Worm (Caenorhabditis elegans): ENCODE data around the gene K05F1.10.

The K05F1.10 gene

ce11 chrII:5805303-5805702 is at the start of gene K05F1.10:
Gene K05F1.10 (minus strand): TSS chrII:5805473.
- TF ChIP-seq aly-1 (tag; optimal IDR thresholded peaks at IDR 0.05), result no peak

DNA sequence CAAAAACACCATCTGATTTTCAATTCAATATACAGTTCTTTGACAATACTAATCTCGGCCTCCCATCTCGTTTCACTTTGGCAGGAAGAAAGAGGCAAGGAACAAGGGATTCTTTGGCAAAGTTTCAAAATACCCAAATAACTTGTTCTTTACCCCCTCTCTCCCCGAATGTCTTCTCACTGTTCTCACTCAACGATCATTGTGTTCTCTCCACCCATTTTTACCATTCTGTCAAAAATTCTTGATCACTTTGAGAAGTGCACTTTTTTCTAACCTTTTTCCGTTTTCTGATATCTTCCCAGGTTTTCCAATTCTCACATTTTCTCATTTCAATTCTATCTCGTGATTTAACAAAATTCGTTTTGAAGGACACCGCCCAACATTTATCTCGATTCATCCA is 48.8 kb upstream of the K05F1.10 start, which contains the start of gene H41C03.1:
Gene H41C03.1 (plus strand): TSS at position 301 of the 400 bp plus-strand sequence.
- TF ChIP-seq ceh-13 (GFP tag; optimal IDR thresholded peaks at IDR 0.05) (no peak), aly-1 (tag; optimal IDR thresholded peaks at IDR 0.05) (no peak), tra-4 (tag; optimal IDR thresholded peaks at IDR 0.05) (no peak), sea-1 (GFP tag; conservative IDR thresholded peaks at IDR 0.05) (no peak), tbx-11 (GFP tag; IDR thresholded peaks at IDR 0.05) (no peak), tbx-37 (GFP tag; conservative IDR thresholded peaks at IDR 0.05) (no peak), B0310.2 (tag; optimal IDR thresholded peaks at IDR 0.05) (no peak), ets-7 (tag; optimal IDR thresholded peaks at IDR 0.05) (no peak), scrt-1 (GFP tag; IDR thresholded peaks at IDR 0.05) (no peak), hnd-1 (tag; optimal IDR thresholded peaks at IDR 0.05) (no peak), ama-1 (optimal IDR thresholded peaks at IDR 0.05) (no peak), flt-1 (GFP tag; IDR thresholded peaks at IDR 0.05) (no peak), ceh-36 (tag; optimal IDR thresholded peaks at IDR 0.05) (no peak), hmg-4 (GFP tag; optimal IDR thresholded peaks at IDR 0.05) (no peak), F13C5.2 (tag; optimal IDR thresholded peaks at IDR 0.05) (no peak)

ce11 chrII:5853261-5853660 is 48.0 kb upstream of the K05F1.10 start:
- no peak for TF ChIP-seq flt-1 (GFP tag; IDR thresholded peaks at IDR 0.05)

DNA sequence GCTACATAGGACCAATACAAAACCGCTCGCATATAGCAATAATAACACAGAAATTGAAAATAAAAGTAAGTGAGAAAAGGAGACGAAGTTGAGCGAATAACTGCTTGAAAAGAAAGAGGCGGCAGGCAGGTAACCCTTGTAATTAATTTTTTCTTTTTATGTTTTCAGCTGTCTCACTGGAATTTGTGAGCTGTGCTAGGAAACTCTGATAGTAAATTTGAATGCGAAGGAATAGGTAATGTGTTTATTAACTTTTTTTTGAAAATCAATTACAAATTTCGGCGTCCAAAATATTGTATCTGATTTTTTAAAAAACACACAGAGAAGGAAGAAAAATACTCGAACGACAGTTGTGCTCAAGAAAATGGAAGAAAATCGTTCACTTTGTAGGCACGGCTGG is 46.7 kb upstream of the K05F1.10 start, which contains the start of gene H41C03.2:
Gene H41C03.2 (minus strand): TSS at position 101 of the 400 bp plus-strand sequence.
- no peak for TF ChIP-seq tra-4 (tag; optimal IDR thresholded peaks at IDR 0.05)
- TF ChIP-seq ceh-13 (GFP tag; optimal IDR thresholded peaks at IDR 0.05), result no peak
- TF ChIP-seq sea-1 (GFP tag; conservative IDR thresholded peaks at IDR 0.05), result no peak
- no peak for TF ChIP-seq aly-1 (tag; optimal IDR thresholded peaks at IDR 0.05)

DNA sequence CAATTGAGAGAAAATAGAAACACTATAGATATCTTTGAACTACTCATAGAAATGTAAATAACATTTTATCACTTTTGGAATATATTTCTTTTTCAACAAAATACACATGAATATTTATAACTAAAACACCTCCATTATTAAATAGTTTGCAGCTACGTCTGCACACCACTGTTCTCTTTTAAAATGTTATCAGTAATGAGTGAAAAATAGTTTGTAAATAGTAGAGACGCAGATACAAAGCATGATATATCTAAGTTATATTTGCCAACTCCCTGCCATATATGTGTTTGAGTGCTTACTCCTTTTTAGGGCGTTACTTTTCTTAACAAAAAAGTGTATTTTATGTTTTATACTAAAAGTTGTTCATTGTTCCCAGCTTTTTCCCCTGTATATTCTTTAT is 40.9 kb upstream of the K05F1.10 start:
- TF ChIP-seq pes-1 (GFP tag; IDR thresholded peaks at IDR 0.05) (no peak), hmbx-1 (tag; optimal IDR thresholded peaks at IDR 0.05) (no peak), tra-4 (tag; optimal IDR thresholded peaks at IDR 0.05) (no peak), hmg-4 (GFP tag; optimal IDR thresholded peaks at IDR 0.05) (no peak), tbx-37 (GFP tag; conservative IDR thresholded peaks at IDR 0.05) (no peak), tbx-11 (GFP tag; IDR thresholded peaks at IDR 0.05) (no peak), scrt-1 (GFP tag; IDR thresholded peaks at IDR 0.05) (no peak), ceh-36 (tag; optimal IDR thresholded peaks at IDR 0.05) (no peak), aly-1 (tag; optimal IDR thresholded peaks at IDR 0.05) (no peak), B0310.2 (tag; optimal IDR thresholded peaks at IDR 0.05) (no peak), hnd-1 (tag; optimal IDR thresholded peaks at IDR 0.05) (no peak), F13C5.2 (tag; optimal IDR thresholded peaks at IDR 0.05) (no peak), sea-1 (GFP tag; conservative IDR thresholded peaks at IDR 0.05) (no peak), ets-7 (tag; optimal IDR thresholded peaks at IDR 0.05) (no peak), ceh-13 (GFP tag; optimal IDR thresholded peaks at IDR 0.05) (no peak), flt-1 (GFP tag; IDR thresholded peaks at IDR 0.05) (no peak), ama-1 (optimal IDR thresholded peaks at IDR 0.05) (no peak)

- TF ChIP-seq sea-1 (GFP tag; conservative IDR thresholded peaks at IDR 0.05) (no peak), aly-1 (tag; optimal IDR thresholded peaks at IDR 0.05) (no peak), hmg-4 (GFP tag; optimal IDR thresholded peaks at IDR 0.05) (no peak), pes-1 (GFP tag; IDR thresholded peaks at IDR 0.05) (no peak), flt-1 (GFP tag; IDR thresholded peaks at IDR 0.05) (no peak), ceh-13 (GFP tag; optimal IDR thresholded peaks at IDR 0.05) (no peak), scrt-1 (GFP tag; IDR thresholded peaks at IDR 0.05) (no peak), tra-4 (tag; optimal IDR thresholded peaks at IDR 0.05) (no peak)
Observed at ce11 chrII:5845441-5845840, 40.2 kb upstream of the K05F1.10 start, which contains the start of the genes ZK1248.17 and H41C03.3. Gene ZK1248.17 (minus strand): TSS chrII:5845541. Gene H41C03.3 (plus strand): TSS chrII:5845777.

DNA sequence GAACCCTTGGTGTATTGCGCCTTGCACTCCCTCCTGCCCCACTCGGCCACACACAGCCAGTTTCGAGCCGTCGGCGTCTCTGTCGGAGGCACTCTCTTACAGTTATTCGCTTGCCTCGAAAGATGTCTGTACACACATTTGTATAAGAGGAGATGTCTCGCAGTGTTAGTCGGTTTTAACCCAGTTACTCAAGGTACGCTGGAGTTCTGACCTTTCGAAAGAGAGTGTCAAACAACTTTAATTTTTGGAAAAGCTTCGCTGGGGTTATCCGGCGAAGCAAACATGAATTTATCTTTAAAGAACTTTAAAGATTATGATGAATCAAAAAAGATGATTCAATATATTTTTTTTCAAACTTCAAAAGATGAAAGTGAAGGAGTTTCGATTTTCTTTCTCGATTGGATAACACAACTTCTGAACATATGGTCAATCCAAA is 39.4 kb upstream of the K05F1.10 start:
- TF ChIP-seq tra-4 (tag; optimal IDR thresholded peaks at IDR 0.05), result peak; percentile 92
- peak; percentile 39 for TF ChIP-seq tbx-37 (GFP tag; conservative IDR thresholded peaks at IDR 0.05)
- TF ChIP-seq B0310.2 (tag; optimal IDR thresholded peaks at IDR 0.05), result peak; percentile 88
- TF ChIP-seq hmg-4 (GFP tag; optimal IDR thresholded peaks at IDR 0.05), result peak; percentile 96
- peak; percentile 98 for TF ChIP-seq F13C5.2 (tag; optimal IDR thresholded peaks at IDR 0.05)
- TF ChIP-seq ets-7 (tag; optimal IDR thresholded peaks at IDR 0.05), result peak; percentile 80
- peak; percentile 100 for TF ChIP-seq ama-1 (optimal IDR thresholded peaks at IDR 0.05)
- peak; percentile 53 for TF ChIP-seq hnd-1 (tag; optimal IDR thresholded peaks at IDR 0.05)
- peak; percentile 96 for TF ChIP-seq ceh-36 (tag; optimal IDR thresholded peaks at IDR 0.05)
- TF ChIP-seq hmbx-1 (tag; optimal IDR thresholded peaks at IDR 0.05), result peak; percentile 84
- peak; percentile 72 for TF ChIP-seq flt-1 (GFP tag; IDR thresholded peaks at IDR 0.05)
- TF ChIP-seq tbx-11 (GFP tag; IDR thresholded peaks at IDR 0.05), result peak; percentile 79
- TF ChIP-seq ceh-13 (GFP tag; optimal IDR thresholded peaks at IDR 0.05), result peak; percentile 27
- TF ChIP-seq aly-1 (tag; optimal IDR thresholded peaks at IDR 0.05), result peak; percentile 40
- TF ChIP-seq scrt-1 (GFP tag; IDR thresholded peaks at IDR 0.05), result peak; percentile 67
- peak; percentile 86 for TF ChIP-seq pes-1 (GFP tag; IDR thresholded peaks at IDR 0.05)
- TF ChIP-seq sea-1 (GFP tag; conservative IDR thresholded peaks at IDR 0.05), result peak; percentile 89

- TF ChIP-seq aly-1 (tag; optimal IDR thresholded peaks at IDR 0.05), result no peak
- TF ChIP-seq scrt-1 (GFP tag; IDR thresholded peaks at IDR 0.05), result no peak
- no peak for TF ChIP-seq tbx-37 (GFP tag; conservative IDR thresholded peaks at IDR 0.05)
- TF ChIP-seq pes-1 (GFP tag; IDR thresholded peaks at IDR 0.05), result no peak
- TF ChIP-seq tbx-11 (GFP tag; IDR thresholded peaks at IDR 0.05), result no peak
- no peak for TF ChIP-seq F13C5.2 (tag; optimal IDR thresholded peaks at IDR 0.05)
- TF ChIP-seq ceh-13 (GFP tag; optimal IDR thresholded peaks at IDR 0.05), result no peak
- TF ChIP-seq ama-1 (optimal IDR thresholded peaks at IDR 0.05), result no peak
- no peak for TF ChIP-seq hmbx-1 (tag; optimal IDR thresholded peaks at IDR 0.05)
- TF ChIP-seq ceh-36 (tag; optimal IDR thresholded peaks at IDR 0.05), result no peak
- no peak for TF ChIP-seq tra-4 (tag; optimal IDR thresholded peaks at IDR 0.05)
- TF ChIP-seq flt-1 (GFP tag; IDR thresholded peaks at IDR 0.05), result no peak
- no peak for TF ChIP-seq hnd-1 (tag; optimal IDR thresholded peaks at IDR 0.05)
- TF ChIP-seq ets-7 (tag; optimal IDR thresholded peaks at IDR 0.05), result no peak
- TF ChIP-seq sea-1 (GFP tag; conservative IDR thresholded peaks at IDR 0.05), result no peak
- TF ChIP-seq hmg-4 (GFP tag; optimal IDR thresholded peaks at IDR 0.05), result no peak
- no peak for TF ChIP-seq B0310.2 (tag; optimal IDR thresholded peaks at IDR 0.05)
Observed at ce11 chrII:5841866-5842265, 36.6 kb upstream of the K05F1.10 start, which contains the start of gene nep-25. Gene nep-25 (plus strand): TSS chrII:5842240.
